Worm (Caenorhabditis elegans): ENCODE results near the gene H03E18.1.
"Not testable (repeated sequence)": the region's sequence is repeated elsewhere in the genome, so short reads cannot be mapped to it uniquely, and the experiment has no call there.

The H03E18.1 gene

ce11 chrX:8541562-8541961 lies 33.9 kb downstream of the H03E18.1 start, which contains the start of gene nspc-7:
Gene nspc-7 (plus strand): TSS chrX:8541862.
- TF ChIP-seq Y55F3AM.14 (GFP tag; optimal IDR thresholded peaks at IDR 0.05); snpc-4 (tag; optimal IDR thresholded peaks at IDR 0.05); fos-1 (tag; optimal IDR thresholded peaks at IDR 0.05): not testable (repeated sequence)

DNA sequence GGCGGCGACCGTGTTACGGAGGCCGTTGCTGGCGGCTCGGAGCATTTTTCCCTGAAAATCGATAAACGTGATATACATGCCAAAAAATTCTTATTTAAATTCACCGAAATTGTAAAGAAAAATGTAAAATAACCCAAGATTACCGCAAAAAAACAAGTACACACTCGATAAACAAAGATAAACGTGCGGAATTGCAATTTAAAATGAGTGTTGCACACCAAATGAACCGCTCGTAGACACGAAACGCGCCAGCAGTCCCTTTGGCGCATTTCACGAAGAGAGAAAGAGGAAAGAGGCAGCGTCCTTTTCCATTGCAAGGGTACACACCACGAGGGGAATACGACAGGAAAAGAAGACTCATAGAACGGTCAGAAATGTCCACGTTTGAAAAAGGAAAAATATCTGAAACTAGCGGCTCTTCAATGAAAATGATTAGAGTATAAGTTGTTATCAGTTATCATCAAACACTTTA lies 38.3 kb downstream of the H03E18.1 start, which contains the start of gene sdha-1:
Gene sdha-1 (minus strand): TSS at position 51 of the 472 bp plus-strand sequence.
- peak; percentile 98 for TF ChIP-seq nhr-129 (tag; optimal IDR thresholded peaks at IDR 0.05)
- peak; percentile 94 for TF ChIP-seq C34F6.9 (tag; optimal IDR thresholded peaks at IDR 0.05)
- no peak for TF ChIP-seq ZK546.5 (tag; optimal IDR thresholded peaks at IDR 0.05)
- peak; percentile 67 for TF ChIP-seq ztf-4 (tag; optimal IDR thresholded peaks at IDR 0.05)
- peak; percentile 85 for TF ChIP-seq sem-4 (tag; optimal IDR thresholded peaks at IDR 0.05)
- peak; percentile 95 for TF ChIP-seq crh-2 (tag; optimal IDR thresholded peaks at IDR 0.05)
- peak; percentile 86 for TF ChIP-seq unc-55 (GFP tag; optimal IDR thresholded peaks at IDR 0.05)
- peak; percentile 44 to 88 for TF ChIP-seq lsy-2 (tag; optimal IDR thresholded peaks at IDR 0.05)
- TF ChIP-seq elt-3 (tag; optimal IDR thresholded peaks at IDR 0.05) = no peak
- peak; percentile 12 for TF ChIP-seq Y55F3AM.14 (GFP tag; optimal IDR thresholded peaks at IDR 0.05)
- peak; percentile 91 for TF ChIP-seq F13H6.1 (tag; optimal IDR thresholded peaks at IDR 0.05)
- TF ChIP-seq unc-62 (GFP tag; optimal IDR thresholded peaks at IDR 0.05) = no peak
- TF ChIP-seq elt-1 (tag; optimal IDR thresholded peaks at IDR 0.05) = peak; percentile 4
- peak; percentile 77 for TF ChIP-seq zag-1 (tag; optimal IDR thresholded peaks at IDR 0.05)
- TF ChIP-seq nhr-6 (tag; optimal IDR thresholded peaks at IDR 0.05) = peak; percentile 90
- peak; percentile 66 for TF ChIP-seq ceh-16 (tag; optimal IDR thresholded peaks at IDR 0.05)
- TF ChIP-seq alr-1 (tag; optimal IDR thresholded peaks at IDR 0.05) = no peak
- no peak for TF ChIP-seq ceh-82 (tag; optimal IDR thresholded peaks at IDR 0.05)
- peak; percentile 37 for TF ChIP-seq mab-5 (tag; optimal IDR thresholded peaks at IDR 0.05)
- peak; percentile 81 for TF ChIP-seq egl-27 (tag; optimal IDR thresholded peaks at IDR 0.05)
- peak; percentile 82 for TF ChIP-seq gmeb-1 (tag; optimal IDR thresholded peaks at IDR 0.05)
- TF ChIP-seq skn-1 (tag; optimal IDR thresholded peaks at IDR 0.05) = no peak
- TF ChIP-seq lin-13 (GFP tag; optimal IDR thresholded peaks at IDR 0.05) = peak; percentile 83
- peak; percentile 37 to 78 for TF ChIP-seq mdl-1 (tag; optimal IDR thresholded peaks at IDR 0.05)
- TF ChIP-seq sma-3 (GFP tag; optimal IDR thresholded peaks at IDR 0.05) = peak; percentile 88
- TF ChIP-seq lin-11 (tag; optimal IDR thresholded peaks at IDR 0.05) = peak; percentile 62
- peak; percentile 92 for TF ChIP-seq sma-9 (GFP tag; optimal IDR thresholded peaks at IDR 0.05)
- TF ChIP-seq sma-9 (tag; optimal IDR thresholded peaks at IDR 0.05) = no peak
- TF ChIP-seq nhr-21 (tag; optimal IDR thresholded peaks at IDR 0.05) = peak; percentile 73
- TF ChIP-seq snpc-4 (tag; optimal IDR thresholded peaks at IDR 0.05) = peak; percentile 82
- TF ChIP-seq unc-39 (tag; optimal IDR thresholded peaks at IDR 0.05) = no peak
- no peak for TF ChIP-seq nhr-11 (tag; optimal IDR thresholded peaks at IDR 0.05)
- peak; percentile 90 for TF ChIP-seq fos-1 (tag; optimal IDR thresholded peaks at IDR 0.05)
- peak; percentile 16 for TF ChIP-seq nhr-10 (tag; optimal IDR thresholded peaks at IDR 0.05)
- peak; percentile 84 for TF ChIP-seq nhr-25 (tag; optimal IDR thresholded peaks at IDR 0.05)

ce11 chrX:8549026-8549425 lies 41.4 kb downstream of the H03E18.1 start, which contains the start of gene D2021.4:
Gene D2021.4 (minus strand): TSS chrX:8549073.
- TF ChIP-seq crh-2 (tag; optimal IDR thresholded peaks at IDR 0.05) (peak; percentile 52), lin-13 (GFP tag; optimal IDR thresholded peaks at IDR 0.05) (no peak), ZK546.5 (tag; optimal IDR thresholded peaks at IDR 0.05) (no peak), lsy-2 (tag; optimal IDR thresholded peaks at IDR 0.05) (no peak), mab-5 (tag; optimal IDR thresholded peaks at IDR 0.05) (no peak), F13H6.1 (tag; optimal IDR thresholded peaks at IDR 0.05) (peak; percentile 46), ceh-16 (tag; optimal IDR thresholded peaks at IDR 0.05) (no peak), fos-1 (tag; optimal IDR thresholded peaks at IDR 0.05) (peak; percentile 34), nhr-237 (tag; optimal IDR thresholded peaks at IDR 0.05) (no peak), peb-1 (tag; optimal IDR thresholded peaks at IDR 0.05) (no peak), unc-55 (GFP tag; optimal IDR thresholded peaks at IDR 0.05) (no peak), nhr-23 (tag; optimal IDR thresholded peaks at IDR 0.05) (no peak), alr-1 (tag; optimal IDR thresholded peaks at IDR 0.05) (no peak), nhr-6 (tag; optimal IDR thresholded peaks at IDR 0.05) (no peak), C34F6.9 (tag; optimal IDR thresholded peaks at IDR 0.05) (no peak), nhr-11 (tag; optimal IDR thresholded peaks at IDR 0.05) (no peak), dmd-4 (tag; optimal IDR thresholded peaks at IDR 0.05) (no peak), nhr-21 (tag; optimal IDR thresholded peaks at IDR 0.05) (no peak), sma-9 (GFP tag; optimal IDR thresholded peaks at IDR 0.05) (peak; percentile 24), sma-9 (tag; optimal IDR thresholded peaks at IDR 0.05) (no peak), Y55F3AM.14 (GFP tag; optimal IDR thresholded peaks at IDR 0.05) (no peak), egl-27 (tag; optimal IDR thresholded peaks at IDR 0.05) (no peak), sem-4 (tag; optimal IDR thresholded peaks at IDR 0.05) (no peak), mdl-1 (tag; optimal IDR thresholded peaks at IDR 0.05) (no peak), R02D3.7 (tag; optimal IDR thresholded peaks at IDR 0.05) (no peak), unc-62 (GFP tag; optimal IDR thresholded peaks at IDR 0.05) (no peak), ama-1 (optimal IDR thresholded peaks at IDR 0.05) (no peak), gmeb-1 (tag; optimal IDR thresholded peaks at IDR 0.05) (no peak), nhr-129 (tag; optimal IDR thresholded peaks at IDR 0.05) (no peak), lin-11 (tag; optimal IDR thresholded peaks at IDR 0.05) (no peak), ceh-82 (tag; optimal IDR thresholded peaks at IDR 0.05) (no peak)
